3 worm cellular contexts compared by ENCODE assay signal in the genomic region with DNA sequence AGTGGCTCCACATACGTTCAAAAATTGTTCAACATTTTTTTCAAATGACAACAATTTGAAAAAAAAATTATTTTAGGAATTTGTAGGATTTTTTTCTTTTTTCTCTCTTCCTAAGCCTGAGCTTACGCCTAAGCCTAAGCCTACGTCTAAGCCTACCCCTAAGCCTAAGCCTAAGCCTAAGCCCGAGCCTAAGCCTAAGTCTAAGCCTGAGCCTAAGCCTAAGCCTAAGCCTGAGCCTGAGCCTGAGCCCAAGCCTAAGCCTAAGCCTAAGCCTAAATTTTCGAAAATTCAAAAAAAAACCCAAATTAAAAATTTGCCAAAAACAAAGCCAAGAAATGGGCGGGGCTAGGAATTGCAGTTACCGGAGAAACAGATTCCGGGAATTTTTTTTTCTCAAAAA.
TF ChIP-seq lines count a peak whose summit lies in the region.

No protein-coding gene starts in this region.

TF ChIP-seq in whole organism, early embryonic, 17 proteins besides CTCF, POLR2A, EP300 and RAD21:
- TF ChIP-seq hnd-1 (tag; optimal IDR thresholded peaks at IDR 0.05; lab: Kevin White, UChicago) (no peak), F13C5.2 (tag; optimal IDR thresholded peaks at IDR 0.05; lab: Kevin White, UChicago) (no peak), ceh-36 (tag; optimal IDR thresholded peaks at IDR 0.05; lab: Kevin White, UChicago) (peak; percentile 83)

TF ChIP-seq in whole organism, late embryonic, 69 proteins besides CTCF, POLR2A, EP300 and RAD21:
- TF ChIP-seq pros-1 (tag; optimal IDR thresholded peaks at IDR 0.05; lab: Kevin White, UChicago) = no peak
- TF ChIP-seq ets-4 (tag; optimal IDR thresholded peaks at IDR 0.05; lab: Kevin White, UChicago) = no peak
- TF ChIP-seq dve-1 (tag; optimal IDR thresholded peaks at IDR 0.05; lab: Kevin White, UChicago) = peak; percentile 16

TF ChIP-seq in whole organism, midembryonic, 9 proteins besides CTCF, POLR2A, EP300 and RAD21:
- TF ChIP-seq tab-1 (GFP tag; IDR thresholded peaks at IDR 0.05; lab: Robert Waterston, UW) = no peak
- peak; percentile 76 for TF ChIP-seq ztf-29 (GFP tag; IDR thresholded peaks at IDR 0.05; lab: Robert Waterston, UW)
- no peak for TF ChIP-seq flt-1 (GFP tag; IDR thresholded peaks at IDR 0.05; lab: Robert Waterston, UW)
TF ChIP-seq in whole organism, midembryonic: peak in this region for 1.
